Worm (Caenorhabditis elegans) whole organism, young adult: Measurements from ENCODE around the gene csn-1.

ENCODE experiments used
- B0019.2 ChIP-seq: fragments of 200-800 bp; sonication (Bioruptor generic); conservative IDR thresholded peaks from 2 replicates; pipeline ENCODE4 v1.3.6; 2022; ENCODE audit warnings: missing genetic modification reagents, missing genetic modification characterization, missing compliant biosample characterization
- C06A6.2 ChIP-seq: fragments of 200-800 bp; sonication (Bioruptor generic); conservative IDR thresholded peaks from 2 replicates; pipeline ENCODE4 v1.3.6; 2022; ENCODE audit warnings: missing genetic modification characterization, missing compliant biosample characterization
- C17E4.6 ChIP-seq: fragments of 200-800 bp; sonication (Bioruptor generic); IDR thresholded peaks from 2 replicates; pipeline ENCODE4 v1.3.6; 2022; ENCODE audit warnings: missing genetic modification reagents, missing genetic modification characterization, missing compliant biosample characterization
- D2030.7 ChIP-seq: fragments of 200-800 bp; sonication (Bioruptor generic); IDR thresholded peaks from 2 replicates; pipeline ENCODE4 v1.3.6; 2022; ENCODE audit warnings: missing genetic modification reagents, missing genetic modification characterization, missing compliant biosample characterization
- F49E8.2 ChIP-seq: sonication (generic microtip); optimal IDR thresholded peaks from 3 replicates; lab custom pipeline; 2017; ENCODE audit warnings: missing genetic modification characterization, mild to moderate bottlenecking, missing compliant biosample characterization, antibody characterized with exemption, moderate library complexity; ENCODE audit not compliant: insufficient read depth
- F52B5.7 ChIP-seq: sonication (generic microtip); optimal IDR thresholded peaks from 2 replicates; lab custom pipeline; 2016; ENCODE audit warnings: mild to moderate bottlenecking, missing genetic modification characterization, missing compliant biosample characterization
- F55B11.4 ChIP-seq: sonication (generic microtip); optimal IDR thresholded peaks from 2 replicates; lab custom pipeline; 2016; ENCODE audit warnings: missing compliant biosample characterization, missing genetic modification characterization, borderline replicate concordance; ENCODE audit not compliant: insufficient read depth
- T26A5.8 ChIP-seq: sonication (generic microtip); optimal IDR thresholded peaks from 2 replicates; lab custom pipeline; 2016; ENCODE audit warnings: missing genetic modification characterization, missing compliant biosample characterization
- Y53G8AR.9 ChIP-seq: fragments of 200-800 bp; sonication (Bioruptor generic); conservative IDR thresholded peaks from 2 replicates; pipeline ENCODE4 v1.3.6; 2022; ENCODE audit warnings: missing genetic modification reagents, missing genetic modification characterization, missing compliant biosample characterization
- Y56A3A.18 ChIP-seq: fragments of 200-800 bp; sonication (Bioruptor generic); IDR thresholded peaks from 2 replicates; pipeline ENCODE4 v1.3.6; 2022; ENCODE audit warnings: missing genetic modification reagents, missing genetic modification characterization, missing compliant biosample characterization
- Y79H2A.3 ChIP-seq: fragments of 200-800 bp; sonication (Bioruptor generic); conservative IDR thresholded peaks from 2 replicates; pipeline ENCODE4 v1.3.6; 2022; ENCODE audit warnings: missing genetic modification reagents, missing genetic modification characterization, missing compliant biosample characterization
- ZK185.1 ChIP-seq: sonication (generic microtip); optimal IDR thresholded peaks from 2 replicates; lab custom pipeline; 2016; ENCODE audit warnings: mild to moderate bottlenecking, missing genetic modification characterization, missing compliant biosample characterization; ENCODE audit not compliant: poor library complexity, severe bottlenecking
- akir-1 ChIP-seq: fragments of 200-800 bp; sonication (Bioruptor generic); optimal IDR thresholded peaks from 2 replicates; lab custom pipeline; 2018; ENCODE audit warnings: mild to moderate bottlenecking, missing genetic modification characterization, moderate library complexity, missing compliant biosample characterization
- ama-1 ChIP-seq, 3 experiments: fragments of 150-350 bp in 1 of 3; sonication (generic microtip) in 2 of 3; optimal IDR thresholded peaks; 2 replicates each; lab custom pipeline; 2014 to 2018; ENCODE audit warnings: missing biosample characterization in 2 of 3, missing genetic modification characterization in 2 of 3, missing genetic modification reagents in 2 of 3
- aptf-3 ChIP-seq: fragments of 200-800 bp; sonication (Bioruptor generic); IDR thresholded peaks from 2 replicates; pipeline ENCODE4 v1.3.6; 2022; ENCODE audit warnings: missing genetic modification characterization, missing compliant biosample characterization
- athp-1 ChIP-seq: sonication (generic microtip); optimal IDR thresholded peaks from 2 replicates; lab custom pipeline; 2017; ENCODE audit warnings: mild to moderate bottlenecking, missing genetic modification characterization, missing compliant biosample characterization
- attf-3 ChIP-seq: fragments of 200-800 bp; sonication (Bioruptor generic); conservative IDR thresholded peaks from 2 replicates; pipeline ENCODE4 v1.3.6; 2022; ENCODE audit warnings: missing genetic modification reagents, missing genetic modification characterization, missing compliant biosample characterization
- attf-6 ChIP-seq: fragments of 200-800 bp; sonication (Bioruptor generic); IDR thresholded peaks from 2 replicates; pipeline ENCODE4 v1.3.6; 2022; ENCODE audit warnings: missing genetic modification reagents, missing genetic modification characterization, missing compliant biosample characterization
- ccch-3 ChIP-seq: fragments of 200-800 bp; sonication (Bioruptor generic); optimal IDR thresholded peaks from 2 replicates; lab custom pipeline; 2018; ENCODE audit warnings: mild to moderate bottlenecking, missing genetic modification characterization, missing compliant biosample characterization
- ceh-40 ChIP-seq: fragments of 200-800 bp; sonication (Bioruptor generic); IDR thresholded peaks from 2 replicates; pipeline ENCODE4 v1.3.6; 2022; ENCODE audit warnings: missing genetic modification characterization, missing compliant biosample characterization
- ceh-58 ChIP-seq: fragments of 200-800 bp; sonication (Bioruptor generic); IDR thresholded peaks from 2 replicates; pipeline ENCODE4 v1.3.6; 2022; ENCODE audit warnings: missing genetic modification characterization, missing compliant biosample characterization
- chd-7 ChIP-seq: sonication (generic microtip); optimal IDR thresholded peaks from 2 replicates; lab custom pipeline; 2016; ENCODE audit warnings: mild to moderate bottlenecking, missing genetic modification characterization, moderate library complexity, missing compliant biosample characterization
- dpff-1 ChIP-seq: sonication (generic microtip); optimal IDR thresholded peaks from 2 replicates; lab custom pipeline; 2017; ENCODE audit warnings: mild to moderate bottlenecking, missing genetic modification characterization, missing compliant biosample characterization
- dpl-1 ChIP-seq: fragments of 150-350 bp; optimal IDR thresholded peaks from 2 replicates; lab custom pipeline; 2014; ENCODE audit warnings: missing biosample characterization, missing genetic modification reagents, missing genetic modification characterization
- efl-1 ChIP-seq: fragments of 150-350 bp; optimal IDR thresholded peaks from 2 replicates; lab custom pipeline; 2014; ENCODE audit warnings: missing biosample characterization, missing genetic modification reagents, missing genetic modification characterization
- egl-18 ChIP-seq: fragments of 200-800 bp; sonication (Bioruptor generic); IDR thresholded peaks from 2 replicates; pipeline ENCODE4 v1.3.6; 2022; ENCODE audit warnings: missing genetic modification reagents, missing genetic modification characterization, missing compliant biosample characterization
- ekl-4 ChIP-seq: fragments of 200-800 bp; sonication (Bioruptor generic); IDR thresholded peaks from 2 replicates; pipeline ENCODE4 v1.3.6; 2022; ENCODE audit warnings: missing genetic modification reagents, missing genetic modification characterization, missing compliant biosample characterization
- fkh-3 ChIP-seq: sonication (generic microtip); optimal IDR thresholded peaks from 2 replicates; lab custom pipeline; 2016; ENCODE audit warnings: mild to moderate bottlenecking, missing genetic modification characterization, missing compliant biosample characterization
- hrde-1 ChIP-seq: sonication (generic microtip); optimal IDR thresholded peaks from 2 replicates; lab custom pipeline; 2016; ENCODE audit warnings: missing genetic modification characterization, mild to moderate bottlenecking, missing compliant biosample characterization, moderate library complexity, missing genotype, missing genetic modification reagents, borderline replicate concordance
- hsf-1 ChIP-seq: fragments of 200-800 bp; sonication (Bioruptor generic); IDR thresholded peaks from 2 replicates; pipeline ENCODE4 v1.3.6; 2022; ENCODE audit warnings: missing genetic modification reagents, missing genetic modification characterization, missing compliant biosample characterization
- lsy-27 ChIP-seq: sonication (generic microtip); optimal IDR thresholded peaks from 2 replicates; lab custom pipeline; 2017; ENCODE audit warnings: missing genetic modification characterization, mild to moderate bottlenecking, missing compliant biosample characterization, antibody characterized with exemption, missing genotype, borderline replicate concordance; ENCODE audit not compliant: insufficient read depth
- madf-10 ChIP-seq: sonication (generic microtip); optimal IDR thresholded peaks from 2 replicates; lab custom pipeline; 2016; ENCODE audit warnings: mild to moderate bottlenecking, missing genetic modification characterization, missing compliant biosample characterization
- madf-6 ChIP-seq: fragments of 200-800 bp; sonication (Bioruptor generic); IDR thresholded peaks from 2 replicates; pipeline ENCODE4 v1.3.6; 2022; ENCODE audit warnings: missing genetic modification reagents, missing genetic modification characterization, missing compliant biosample characterization
- nfya-2 ChIP-seq: fragments of 200-800 bp; sonication (Bioruptor generic); IDR thresholded peaks from 2 replicates; pipeline ENCODE4 v1.3.6; 2022; ENCODE audit warnings: missing genetic modification reagents, missing genetic modification characterization, missing compliant biosample characterization
- nhr-120 ChIP-seq: fragments of 200-800 bp; sonication (Bioruptor generic); IDR thresholded peaks from 2 replicates; pipeline ENCODE4 v1.3.6; 2022; ENCODE audit warnings: missing genetic modification characterization, missing compliant biosample characterization
- nhr-179 ChIP-seq: sonication (generic microtip); optimal IDR thresholded peaks from 2 replicates; lab custom pipeline; 2016; ENCODE audit warnings: mild to moderate bottlenecking, missing genetic modification characterization, missing compliant biosample characterization
- pbrm-1 ChIP-seq: fragments of 200-800 bp; sonication (Bioruptor generic); IDR thresholded peaks from 2 replicates; pipeline ENCODE4 v1.3.6; 2022; ENCODE audit warnings: missing genetic modification reagents, missing genetic modification characterization, missing compliant biosample characterization
- pha-4 ChIP-seq: fragments of 150-350 bp; sonication (generic microtip); optimal IDR thresholded peaks from 2 replicates; lab custom pipeline; 2014; ENCODE audit warnings: missing biosample characterization, missing genetic modification reagents, missing genetic modification characterization
- rec-8 ChIP-seq, 2 experiments: sonication (generic microtip); optimal IDR thresholded peaks; 2 replicates each; lab custom pipeline; 2016; ENCODE audit warnings: mild to moderate bottlenecking in 2 of 2, missing genetic modification characterization in 2 of 2, missing genetic modification reagents in 2 of 2, missing genotype in 2 of 2, missing biosample characterization in 1 of 2, missing compliant biosample characterization in 1 of 2, moderate library complexity in 1 of 2
- snpc-1.1 ChIP-seq: sonication (generic microtip); optimal IDR thresholded peaks from 2 replicates; lab custom pipeline; 2017; ENCODE audit warnings: missing genetic modification characterization, mild to moderate bottlenecking, missing compliant biosample characterization, antibody characterized with exemption, moderate library complexity, missing genotype, missing genetic modification reagents; ENCODE audit not compliant: insufficient read depth
- snpc-4 ChIP-seq, 5 experiments: fragments of 150-350 bp in 1 of 5; sonication (generic microtip) in 4 of 5; optimal IDR thresholded peaks; 2 replicates each; lab custom pipeline; 2014 to 2018; ENCODE audit warnings: missing genetic modification characterization in 5 of 5, missing biosample characterization in 3 of 5, antibody characterized with exemption in 2 of 5, mild to moderate bottlenecking in 2 of 5, missing compliant biosample characterization in 2 of 5, missing genotype in 2 of 5, moderate library complexity in 2 of 5, missing genetic modification reagents in 1 of 5
- somi-1 ChIP-seq: fragments of 200-800 bp; sonication (Bioruptor generic); optimal IDR thresholded peaks from 2 replicates; lab custom pipeline; 2018; ENCODE audit warnings: mild to moderate bottlenecking, missing genetic modification characterization, missing compliant biosample characterization
- xnd-1 ChIP-seq: sonication (generic microtip); optimal IDR thresholded peaks from 2 replicates; lab custom pipeline; 2016; ENCODE audit warnings: missing genotype, missing genetic modification reagents, missing genetic modification characterization, missing compliant biosample characterization
- zfh-2 ChIP-seq: fragments of 200-800 bp; sonication (Bioruptor generic); conservative IDR thresholded peaks from 2 replicates; pipeline ENCODE4 v1.3.6; 2022; ENCODE audit warnings: missing genetic modification reagents, missing genetic modification characterization, missing compliant biosample characterization
- ztf-26 ChIP-seq: sonication (generic microtip); optimal IDR thresholded peaks from 2 replicates; lab custom pipeline; 2017; ENCODE audit warnings: missing genetic modification characterization, missing compliant biosample characterization
- ztf-3 ChIP-seq: fragments of 200-800 bp; sonication (Bioruptor generic); optimal IDR thresholded peaks from 2 replicates; lab custom pipeline; 2018; ENCODE audit warnings: mild to moderate bottlenecking, missing genetic modification characterization, missing compliant biosample characterization
- ztf-6 ChIP-seq: fragments of 200-800 bp; sonication (Bioruptor generic); IDR thresholded peaks from 2 replicates; pipeline ENCODE4 v1.3.6; 2022; ENCODE audit warnings: missing genetic modification reagents, missing genetic modification characterization, missing compliant biosample characterization

csn-1 gene

DNA sequence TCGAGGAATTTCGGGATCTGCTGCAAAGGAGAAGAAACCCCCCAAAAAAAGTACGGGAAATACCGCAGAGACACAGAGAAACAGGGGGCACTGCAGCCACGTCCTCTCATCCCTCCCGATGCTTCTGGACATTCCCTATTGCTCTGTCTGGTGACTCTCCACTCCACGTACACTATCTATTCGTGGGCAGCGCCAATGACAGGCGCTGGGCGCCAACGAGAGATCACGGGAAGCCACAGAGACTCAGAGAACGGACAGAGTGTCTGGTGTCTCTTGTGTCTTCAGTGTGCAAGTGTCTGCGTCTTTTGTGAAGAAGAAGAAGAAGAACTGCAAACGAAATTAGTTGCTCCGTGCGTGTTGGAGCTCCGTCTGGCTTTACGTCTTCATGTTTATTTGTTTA lies 12.6 kb downstream of the csn-1 start (continued):
- no peak for TF ChIP-seq nfya-2
- no peak for TF ChIP-seq attf-3 (GFP tag; lab: Robert Waterston, UW)
- TF ChIP-seq egl-18, result no peak
- TF ChIP-seq ama-1 (optimal IDR thresholded peaks at IDR 0.05; lab: Kevin White, UChicago), result no peak
- TF ChIP-seq ama-1 (GFP tag; optimal IDR thresholded peaks at IDR 0.05; lab: Kevin White, UChicago), result no peak
- TF ChIP-seq C17E4.6 (GFP tag; lab: Robert Waterston, UW), result no peak
- peak; percentile 93 for TF ChIP-seq zfh-2
- TF ChIP-seq ZK185.1 (tag; lab: Kevin White, UChicago), result no peak
- no peak for TF ChIP-seq efl-1 (GFP tag; lab: Kevin White, UChicago)
- TF ChIP-seq fkh-3 (tag; lab: Kevin White, UChicago), result no peak
- no peak for TF ChIP-seq ztf-6 (GFP tag; lab: Robert Waterston, UW)
- no peak for TF ChIP-seq pha-4 (tag; lab: Kevin White, UChicago)
- TF ChIP-seq ceh-40 (GFP tag; lab: Robert Waterston, UW), result no peak
- no peak for TF ChIP-seq D2030.7 (GFP tag; lab: Robert Waterston, UW)
- no peak for TF ChIP-seq T26A5.8 (tag; lab: Kevin White, UChicago)
- no peak for TF ChIP-seq xnd-1 (tag; lab: Kevin White, UChicago)
- peak; percentile 66; the same call in 1 of the 2 replicates for TF ChIP-seq Y56A3A.18 (GFP tag; lab: Robert Waterston, UW)
- peak; percentile 63 for TF ChIP-seq somi-1 (GFP tag; lab: Kevin White, UChicago)
- TF ChIP-seq chd-7, result no peak
- TF ChIP-seq athp-1, result no peak
- no peak for TF ChIP-seq ccch-3 (GFP tag; lab: Kevin White, UChicago)
- TF ChIP-seq dpff-1 (tag; lab: Kevin White, UChicago), result no peak
- TF ChIP-seq snpc-4 (GFP tag; optimal IDR thresholded peaks at IDR 0.05; lab: Kevin White, UChicago), result peak; percentile 23
- TF ChIP-seq snpc-4 (tag; optimal IDR thresholded peaks at IDR 0.05; lab: Kevin White, UChicago), result peak in 2 of 4 experiments; percentile 77 to 82
- TF ChIP-seq ztf-26 (tag; lab: Kevin White, UChicago), result peak; percentile 60
- TF ChIP-seq nhr-120 (GFP tag; lab: Robert Waterston, UW), result no peak
- TF ChIP-seq attf-6 (GFP tag; lab: Robert Waterston, UW), result no peak
- TF ChIP-seq nhr-179 (tag; lab: Kevin White, UChicago), result no peak
- no peak for TF ChIP-seq lsy-27 (tag; lab: Kevin White, UChicago)
- TF ChIP-seq rec-8 (tag; optimal IDR thresholded peaks at IDR 0.05; lab: Kevin White, UChicago), result no peak
- TF ChIP-seq akir-1 (GFP tag; lab: Kevin White, UChicago), result no peak
- TF ChIP-seq snpc-1.1 (tag; lab: Kevin White, UChicago), result no peak
- TF ChIP-seq F52B5.7 (tag; lab: Kevin White, UChicago), result peak; percentile 14
- no peak; the same call in 1 of the 2 replicates for TF ChIP-seq madf-6
- TF ChIP-seq hsf-1 (GFP tag; lab: Robert Waterston, UW), result peak; percentile 84
- peak; percentile 81 for TF ChIP-seq ekl-4 (GFP tag; lab: Robert Waterston, UW)
- no peak for TF ChIP-seq aptf-3
- peak; percentile 78 for TF ChIP-seq pbrm-1 (GFP tag; lab: Robert Waterston, UW)
- TF ChIP-seq Y53G8AR.9 (GFP tag; lab: Robert Waterston, UW), result peak; percentile 60; the same call in 1 of the 2 replicates
- no peak for TF ChIP-seq dpl-1 (GFP tag; lab: Kevin White, UChicago)
- no peak; the same call in 1 of the 2 replicates for TF ChIP-seq C06A6.2 (GFP tag; lab: Robert Waterston, UW)
- TF ChIP-seq ztf-3 (GFP tag; lab: Kevin White, UChicago), result no peak
- no peak for TF ChIP-seq ceh-58 (GFP tag; lab: Robert Waterston, UW)
- TF ChIP-seq Y79H2A.3 (GFP tag; lab: Robert Waterston, UW), result no peak
- TF ChIP-seq F55B11.4 (tag; lab: Kevin White, UChicago), result no peak
- no peak for TF ChIP-seq B0019.2 (GFP tag; lab: Robert Waterston, UW)
- no peak for TF ChIP-seq F49E8.2 (tag; lab: Kevin White, UChicago)
- peak; percentile 70 for TF ChIP-seq madf-10 (tag; lab: Kevin White, UChicago)
- no peak for TF ChIP-seq hrde-1 (tag; lab: Kevin White, UChicago)
